Fruit fly (Drosophila melanogaster) whole organism, wandering third instar larva: Measurements from ENCODE around the gene CG31549.

ENCODE experiments used
- Abd-B ChIP-seq: fragments of >200 bp; optimal IDR thresholded peaks from 2 replicates; lab custom pipeline; 2017; ENCODE audit warnings: missing biosample characterization, missing genetic modification characterization
- CG32264 ChIP-seq: fragments of 200-800 bp; sonication (Bioruptor generic); optimal IDR thresholded peaks from 2 replicates; lab custom pipeline; 2016; ENCODE audit warnings: missing biosample characterization, missing genetic modification characterization
- CG9705 ChIP-seq: fragments of 200-800 bp; sonication (Bioruptor generic); optimal IDR thresholded peaks from 2 replicates; lab custom pipeline; 2018; ENCODE audit warnings: missing biosample characterization, mild to moderate bottlenecking, missing genetic modification characterization
- CrebA ChIP-seq: fragments of 200-800 bp; sonication (Bioruptor generic); optimal IDR thresholded peaks from 2 replicates; lab custom pipeline; 2016; ENCODE audit warnings: missing biosample characterization, mild to moderate bottlenecking, missing genetic modification characterization, borderline replicate concordance
- Dfd ChIP-seq: fragments of >200 bp; optimal IDR thresholded peaks from 2 replicates; lab custom pipeline; 2017; ENCODE audit warnings: missing biosample characterization, missing genetic modification characterization
- Dif ChIP-seq: fragments of 200-275, 200-300 bp; sonication (Bioruptor generic); optimal IDR thresholded peaks from 2 replicates; lab custom pipeline; 2018; ENCODE audit warnings: missing biosample characterization, missing genetic modification characterization; ENCODE audit not compliant: partially characterized antibody
- GATAd ChIP-seq: sonication (Bioruptor generic); optimal IDR thresholded peaks from 2 replicates; lab custom pipeline; 2016; ENCODE audit warnings: missing biosample characterization, missing genetic modification characterization
- HLH106 ChIP-seq: fragments of 200-800 bp; optimal IDR thresholded peaks from 3 replicates; lab custom pipeline; 2019; ENCODE audit warnings: missing biosample characterization, mild to moderate bottlenecking, missing genetic modification characterization, moderate library complexity
- Hnf4 ChIP-seq: fragments of 200-800 bp; sonication (Bioruptor generic); optimal IDR thresholded peaks from 2 replicates; lab custom pipeline; 2016; ENCODE audit warnings: missing biosample characterization, mild to moderate bottlenecking, missing genetic modification characterization
- Hr78 ChIP-seq: fragments of >200 bp; optimal IDR thresholded peaks from 2 replicates; lab custom pipeline; 2017; ENCODE audit warnings: missing biosample characterization, missing genetic modification characterization
- Hr83 ChIP-seq: fragments of 200-300 bp; sonication (Bioruptor generic); optimal IDR thresholded peaks from 2 replicates; lab custom pipeline; 2016; ENCODE audit warnings: missing biosample characterization, mild to moderate bottlenecking, missing genetic modification characterization, moderate library complexity; ENCODE audit not compliant: poor library complexity, severe bottlenecking
- Jra ChIP-seq: sonication (Bioruptor generic); optimal IDR thresholded peaks from 2 replicates; lab custom pipeline; 2016; ENCODE audit warnings: missing biosample characterization, missing genetic modification characterization
- Mio ChIP-seq: sonication (Bioruptor generic); optimal IDR thresholded peaks from 2 replicates; lab custom pipeline; 2016; ENCODE audit warnings: missing biosample characterization, missing genetic modification characterization
- Myc ChIP-seq: fragments of >200 bp; optimal IDR thresholded peaks from 2 replicates; lab custom pipeline; 2017
- N ChIP-seq: fragments of >200 bp; optimal IDR thresholded peaks from 2 replicates; lab custom pipeline; 2018; ENCODE audit warnings: missing biosample characterization, missing external identifiers, missing genetic modification characterization
- OdsH ChIP-seq: fragments of 200-800 bp; sonication (Bioruptor generic); optimal IDR thresholded peaks from 2 replicates; lab custom pipeline; 2016; ENCODE audit warnings: missing biosample characterization, mild to moderate bottlenecking, missing genetic modification characterization
- Rel ChIP-seq, 2 experiments: fragments of 200-800 bp; sonication (Bioruptor generic) in 1 of 2; optimal IDR thresholded peaks; 2 replicates in 1 of 2; 3 replicates in 1 of 2; lab custom pipeline; 2016 to 2019; ENCODE audit warnings: mild to moderate bottlenecking in 2 of 2, missing biosample characterization in 2 of 2, missing genetic modification characterization in 2 of 2, moderate library complexity in 1 of 2
- Sp1 ChIP-seq: fragments of 200-800 bp; sonication (Bioruptor generic); optimal IDR thresholded peaks from 3 replicates; lab custom pipeline; 2019; ENCODE audit warnings: missing biosample characterization, mild to moderate bottlenecking, missing genetic modification characterization, moderate library complexity
- Vsx2 ChIP-seq: fragments of 200-300, 225-300 bp; sonication (Bioruptor generic); optimal IDR thresholded peaks from 2 replicates; lab custom pipeline; 2018; ENCODE audit warnings: missing biosample characterization, missing genetic modification characterization; ENCODE audit not compliant: partially characterized antibody
- br ChIP-seq: fragments of 200-800 bp; sonication (Bioruptor generic); optimal IDR thresholded peaks from 2 replicates; lab custom pipeline; 2016; ENCODE audit warnings: missing biosample characterization, missing genetic modification characterization
- brk ChIP-seq: fragments of 200-800 bp; sonication (Bioruptor generic); optimal IDR thresholded peaks from 2 replicates; lab custom pipeline; 2016; ENCODE audit warnings: missing biosample characterization, mild to moderate bottlenecking, missing genetic modification characterization
- dl ChIP-seq, 2 experiments: fragments of 175-275, 200-275 bp in 1 of 2; fragments of 200-275 bp in 1 of 2; sonication (Bioruptor generic); optimal IDR thresholded peaks; lab custom pipeline; 2018; ENCODE audit warnings: mild to moderate bottlenecking in 2 of 2, missing biosample characterization in 2 of 2, missing genetic modification characterization in 2 of 2, moderate library complexity in 2 of 2; ENCODE audit not compliant: partially characterized antibody in 2 of 2, insufficient read depth in 1 of 2
- dmrt93B ChIP-seq: fragments of 200-800 bp; sonication (Bioruptor generic); optimal IDR thresholded peaks from 2 replicates; lab custom pipeline; 2018; ENCODE audit warnings: missing biosample characterization, mild to moderate bottlenecking, missing genetic modification characterization
- dsf ChIP-seq: sonication (Bioruptor generic); optimal IDR thresholded peaks from 2 replicates; lab custom pipeline; 2016; ENCODE audit warnings: missing biosample characterization, missing genetic modification characterization, borderline replicate concordance
- ey ChIP-seq: fragments of 200-800 bp; sonication (Bioruptor generic); optimal IDR thresholded peaks from 2 replicates; lab custom pipeline; 2016; ENCODE audit warnings: missing biosample characterization, missing genetic modification characterization
- foxo ChIP-seq, 2 experiments: fragments of 200-800 bp; sonication (Bioruptor generic); optimal IDR thresholded peaks; 2 replicates in 1 of 2; 3 replicates in 1 of 2; lab custom pipeline; 2016 to 2017; ENCODE audit warnings: missing biosample characterization in 2 of 2, missing genetic modification characterization in 2 of 2
- fru ChIP-seq: fragments of 200-800 bp; sonication (Bioruptor generic); optimal IDR thresholded peaks from 3 replicates; lab custom pipeline; 2016; ENCODE audit warnings: missing biosample characterization, mild to moderate bottlenecking, missing genetic modification characterization
- h ChIP-seq: fragments of 200-800 bp; sonication (Bioruptor generic); optimal IDR thresholded peaks from 3 replicates; lab custom pipeline; 2016; ENCODE audit warnings: missing biosample characterization, mild to moderate bottlenecking, missing genetic modification characterization
- jim ChIP-seq: fragments of 175-275, 200-325 bp; sonication (Bioruptor generic); optimal IDR thresholded peaks from 2 replicates; lab custom pipeline; 2016; ENCODE audit warnings: missing biosample characterization, mild to moderate bottlenecking, missing genetic modification characterization
- lola ChIP-seq: fragments of >200 bp; optimal IDR thresholded peaks from 2 replicates; lab custom pipeline; 2017; ENCODE audit warnings: missing biosample characterization, missing genetic modification characterization
- pan ChIP-seq: fragments of >200 bp; optimal IDR thresholded peaks from 2 replicates; lab custom pipeline; 2017
- psq ChIP-seq: fragments of 200-800 bp; sonication (Bioruptor generic); optimal IDR thresholded peaks from 3 replicates; lab custom pipeline; 2017; ENCODE audit warnings: missing biosample characterization, mild to moderate bottlenecking, missing genetic modification characterization, moderate library complexity
- rgr ChIP-seq: fragments of 200-800 bp; sonication (Bioruptor generic); optimal IDR thresholded peaks from 3 replicates; lab custom pipeline; 2016; ENCODE audit warnings: missing biosample characterization, mild to moderate bottlenecking, missing genetic modification characterization
- sage ChIP-seq: fragments of 200-800 bp; sonication (Bioruptor generic); optimal IDR thresholded peaks from 2 replicates; lab custom pipeline; 2016; ENCODE audit warnings: missing biosample characterization, mild to moderate bottlenecking, missing genetic modification characterization
- sv ChIP-seq: fragments of 200-800 bp; sonication (Bioruptor generic); optimal IDR thresholded peaks from 3 replicates; lab custom pipeline; 2016; ENCODE audit warnings: missing biosample characterization, missing genetic modification characterization
- tai ChIP-seq: sonication (Bioruptor generic); optimal IDR thresholded peaks from 2 replicates; lab custom pipeline; 2016; ENCODE audit warnings: missing biosample characterization, missing genetic modification characterization
- usp ChIP-seq: fragments of >200 bp; optimal IDR thresholded peaks from 2 replicates; lab custom pipeline; 2017; ENCODE audit warnings: missing biosample characterization, missing genetic modification characterization
- woc ChIP-seq: sonication (Bioruptor generic); optimal IDR thresholded peaks from 2 replicates; lab custom pipeline; 2016; ENCODE audit warnings: missing biosample characterization, mild to moderate bottlenecking, missing genetic modification characterization

CG31549 gene

dm6 chr3R:5612372-5613113, 19.4 kb upstream of the CG31549 start, which contains the start of gene Rga:
TSS of gene Rga (minus strand) at chr3R:5613112.
- TF ChIP-seq jim (GFP tag; lab: Kevin White, UChicago) (no peak), Mio (no peak), sv (GFP tag; lab: Kevin White, UChicago) (no peak), N (GFP tag; lab: Kevin White, UChicago) (peak; percentile 6), fru (GFP tag; lab: Kevin White, UChicago) (peak; percentile 13), tai (GFP tag; lab: Kevin White, UChicago) (no peak), Myc (lab: Kevin White, UChicago) (no peak), usp (GFP tag; lab: Kevin White, UChicago) (no peak), foxo (GFP tag; optimal IDR thresholded peaks at IDR 0.05; lab: Kevin White, UChicago) (no peak), Hnf4 (GFP tag; lab: Kevin White, UChicago) (no peak), GATAd (GFP tag; lab: Kevin White, UChicago) (no peak), Abd-B (GFP tag; lab: Kevin White, UChicago) (no peak), CG32264 (GFP tag; lab: Kevin White, UChicago) (no peak), ey (GFP tag; lab: Kevin White, UChicago) (no peak), dmrt93B (GFP tag; lab: Kevin White, UChicago) (no peak), brk (GFP tag; lab: Kevin White, UChicago) (no peak), rgr (GFP tag; lab: Kevin White, UChicago) (no peak), CrebA (GFP tag; lab: Kevin White, UChicago) (no peak), br (no peak), dsf (GFP tag; lab: Kevin White, UChicago) (no peak), psq (GFP tag; lab: Kevin White, UChicago) (peak; percentile 24), HLH106 (tag; lab: Kevin White, UChicago) (no peak), Hr83 (GFP tag; lab: Kevin White, UChicago) (no peak), Dif (GFP tag; lab: Kevin White, UChicago) (peak; percentile 38), dl (GFP tag; optimal IDR thresholded peaks at IDR 0.05; lab: Kevin White, UChicago; ENCODE audit: insufficient read depth in 1 of 2, partially characterized antibody in 2 of 2) (no peak), OdsH (GFP tag; lab: Kevin White, UChicago) (no peak)

- no peak for TF ChIP-seq psq (GFP tag; lab: Kevin White, UChicago)
- TF ChIP-seq Vsx2 = no peak
- no peak for TF ChIP-seq dl (GFP tag; optimal IDR thresholded peaks at IDR 0.05; lab: Kevin White, UChicago; ENCODE audit: insufficient read depth in 1 of 2, partially characterized antibody in 2 of 2)
- TF ChIP-seq CG9705 (GFP tag; lab: Kevin White, UChicago) = no peak
- TF ChIP-seq HLH106 (tag; lab: Kevin White, UChicago) = peak; percentile 31
- peak; percentile 65 for TF ChIP-seq rgr (GFP tag; lab: Kevin White, UChicago)
- TF ChIP-seq Hr78 (GFP tag; lab: Kevin White, UChicago) = no peak
- TF ChIP-seq jim (GFP tag; lab: Kevin White, UChicago) = no peak
- no peak for TF ChIP-seq usp (GFP tag; lab: Kevin White, UChicago)
- TF ChIP-seq foxo (GFP tag; optimal IDR thresholded peaks at IDR 0.05; lab: Kevin White, UChicago) = peak in 1 of 2 experiments; percentile 45
- peak; percentile 68 for TF ChIP-seq Dif (GFP tag; lab: Kevin White, UChicago)
- TF ChIP-seq Hnf4 (GFP tag; lab: Kevin White, UChicago) = peak; percentile 51
- no peak for TF ChIP-seq dsf (GFP tag; lab: Kevin White, UChicago)
- no peak for TF ChIP-seq Mio
- TF ChIP-seq CrebA (GFP tag; lab: Kevin White, UChicago) = no peak
- TF ChIP-seq br = no peak
- no peak for TF ChIP-seq Rel (GFP tag; optimal IDR thresholded peaks at IDR 0.05; lab: Kevin White, UChicago)
- peak; percentile 16 for TF ChIP-seq Rel (tag; optimal IDR thresholded peaks at IDR 0.05; lab: Kevin White, UChicago)
- TF ChIP-seq Dfd (GFP tag; lab: Kevin White, UChicago) = no peak
- TF ChIP-seq tai (GFP tag; lab: Kevin White, UChicago) = no peak
- no peak for TF ChIP-seq sage (GFP tag; lab: Kevin White, UChicago)
- TF ChIP-seq brk (GFP tag; lab: Kevin White, UChicago) = no peak
- TF ChIP-seq OdsH (GFP tag; lab: Kevin White, UChicago) = no peak
- TF ChIP-seq Abd-B (GFP tag; lab: Kevin White, UChicago) = no peak
- peak; percentile 53 for TF ChIP-seq h (GFP tag; lab: Kevin White, UChicago)
- no peak for TF ChIP-seq N (GFP tag; lab: Kevin White, UChicago)
- no peak for TF ChIP-seq Hr83 (GFP tag; lab: Kevin White, UChicago)
- peak; percentile 3 for TF ChIP-seq ey (GFP tag; lab: Kevin White, UChicago)
- TF ChIP-seq woc (GFP tag; lab: Kevin White, UChicago) = no peak
- no peak for TF ChIP-seq dmrt93B (GFP tag; lab: Kevin White, UChicago)
- TF ChIP-seq lola (GFP tag; lab: Kevin White, UChicago) = no peak
- peak; percentile 29 for TF ChIP-seq sv (GFP tag; lab: Kevin White, UChicago)
- no peak for TF ChIP-seq CG32264 (GFP tag; lab: Kevin White, UChicago)
- peak; percentile 43 for TF ChIP-seq fru (GFP tag; lab: Kevin White, UChicago)
- TF ChIP-seq pan (lab: Kevin White, UChicago) = no peak
- no peak for TF ChIP-seq GATAd (GFP tag; lab: Kevin White, UChicago)
- TF ChIP-seq Myc (lab: Kevin White, UChicago) = no peak
- TF ChIP-seq Jra (GFP tag; lab: Kevin White, UChicago) = peak; percentile 58
- TF ChIP-seq Sp1 (GFP tag; lab: Kevin White, UChicago) = no peak
Observed at dm6 chr3R:5613114-5613443, 18.9 kb upstream of the CG31549 start, which contains the start of gene Atu. TSS of gene Atu (plus strand) at chr3R:5613358.
